Worm (Caenorhabditis elegans) whole organism, L3 larva: Measurements from ENCODE around the gene nhr-209.

Source experiments
- daf-12 ChIP-seq: fragments of 150-350 bp; optimal IDR thresholded peaks from 2 replicates; lab custom pipeline; 2014; ENCODE audit warnings: missing biosample characterization, missing genetic modification reagents, missing genetic modification characterization
- elt-1 ChIP-seq: fragments of 150-350 bp; optimal IDR thresholded peaks from 2 replicates; lab custom pipeline; 2014; ENCODE audit warnings: missing biosample characterization, missing genetic modification characterization
- jun-1 ChIP-seq: fragments of 150-350 bp; optimal IDR thresholded peaks from 2 replicates; lab custom pipeline; 2014; ENCODE audit warnings: missing biosample characterization, missing genetic modification reagents, missing genetic modification characterization
- lsy-12 ChIP-seq: sonication (generic microtip); optimal IDR thresholded peaks from 2 replicates; lab custom pipeline; 2016; ENCODE audit warnings: mild to moderate bottlenecking, missing genetic modification characterization, missing compliant biosample characterization
- mdl-1 ChIP-seq: fragments of 150-350 bp; optimal IDR thresholded peaks from 2 replicates; lab custom pipeline; 2014; ENCODE audit warnings: missing biosample characterization, missing genetic modification characterization
- nfya-1 ChIP-seq: sonication (generic microtip); optimal IDR thresholded peaks from 2 replicates; lab custom pipeline; 2017; ENCODE audit warnings: missing genetic modification characterization, mild to moderate bottlenecking, missing compliant biosample characterization, antibody characterized with exemption, moderate library complexity; ENCODE audit not compliant: insufficient read depth
- nhr-11 ChIP-seq: fragments of 150-350 bp; optimal IDR thresholded peaks from 2 replicates; lab custom pipeline; 2014; ENCODE audit warnings: missing biosample characterization, missing genetic modification characterization
- nhr-28 ChIP-seq: fragments of 150-350 bp; optimal IDR thresholded peaks from 2 replicates; lab custom pipeline; 2014; ENCODE audit warnings: missing biosample characterization, missing genetic modification characterization
- skn-1 ChIP-seq: fragments of 150-350 bp; optimal IDR thresholded peaks from 2 replicates; lab custom pipeline; 2014; ENCODE audit warnings: missing biosample characterization, missing genetic modification characterization
- unc-62 ChIP-seq: fragments of 150-350 bp; sonication (generic microtip); optimal IDR thresholded peaks from 4 replicates; lab custom pipeline; 2014; ENCODE audit warnings: missing biosample characterization, missing genetic modification reagents, missing genetic modification characterization

DNA sequence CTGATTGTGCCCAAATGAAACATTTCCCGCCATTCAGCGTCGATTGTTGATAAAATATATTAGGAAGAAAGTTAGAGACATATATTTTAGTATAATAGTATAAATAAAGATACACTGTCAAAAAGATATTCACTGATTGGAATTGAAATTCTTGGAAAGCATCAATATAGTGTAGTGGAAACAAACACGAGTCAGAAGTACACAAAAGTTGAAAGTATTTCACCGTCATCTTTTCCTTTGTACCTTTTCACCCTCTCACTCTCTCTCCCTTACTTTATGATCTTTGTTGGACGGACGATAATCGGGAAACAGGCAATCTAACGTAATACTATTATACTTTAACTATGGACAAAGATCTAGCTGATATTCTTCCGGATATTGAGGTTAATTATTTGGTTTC lies 3.9 kb upstream of the nhr-209 start, which contains the start of gene nhr-208:
- TF ChIP-seq nfya-1 (tag; lab: Kevin White, UChicago), result no peak
- no peak for TF ChIP-seq lsy-12
- no peak for TF ChIP-seq jun-1 (tag; lab: Kevin White, UChicago)
- no peak for TF ChIP-seq nhr-28 (tag; lab: Kevin White, UChicago)
- no peak for TF ChIP-seq elt-1
- TF ChIP-seq skn-1 (tag; lab: Kevin White, UChicago), result no peak
- TF ChIP-seq daf-12, result no peak
- TF ChIP-seq nhr-11 (tag; lab: Kevin White, UChicago), result no peak
- no peak for TF ChIP-seq mdl-1 (tag; lab: Kevin White, UChicago)
- TF ChIP-seq unc-62 (GFP tag; lab: Kevin White, UChicago), result no peak
